Fruit fly (Drosophila melanogaster) whole organism, embryonic: ENCODE measurements around the gene raptor.

Source experiments
- Adf1 ChIP-seq: fragments of 200-800 bp; sonication (Bioruptor generic); IDR thresholded peaks from 2 replicates; pipeline ENCODE4 v1.3.6; 2022; ENCODE audit warnings: missing biosample characterization, missing genetic modification characterization
- Antp ChIP-seq: fragments of 200-800 bp; sonication (Bioruptor generic); optimal IDR thresholded peaks from 3 replicates; lab custom pipeline; 2016; ENCODE audit warnings: missing biosample characterization, missing genetic modification characterization
- Atf6 ChIP-seq: fragments of 200-800 bp; sonication (Bioruptor generic); IDR thresholded peaks from 2 replicates; pipeline ENCODE4 v1.3.6; 2022; ENCODE audit warnings: missing biosample characterization, missing genetic modification characterization
- Blimp-1 ChIP-seq: fragments of 200-800 bp; sonication (Bioruptor generic); optimal IDR thresholded peaks from 3 replicates; lab custom pipeline; 2018; ENCODE audit warnings: missing biosample characterization, missing genetic modification characterization, mild to moderate bottlenecking, moderate library complexity, missing genetic modification reagents
- CG1024 ChIP-seq: fragments of 200-800 bp; sonication (Bioruptor generic); IDR thresholded peaks from 2 replicates; pipeline ENCODE4 v1.3.6; 2022; ENCODE audit warnings: missing biosample characterization, missing genetic modification characterization
- CG11456 ChIP-seq: fragments of 200-800 bp; sonication (Bioruptor generic); IDR thresholded peaks from 3 replicates; pipeline ENCODE4 v1.3.6; 2022; ENCODE audit warnings: missing biosample characterization, missing genetic modification characterization
- CG15479 ChIP-seq: fragments of 200-800 bp; sonication (Bioruptor generic); optimal IDR thresholded peaks from 3 replicates; lab custom pipeline; 2019; ENCODE audit warnings: missing biosample characterization, mild to moderate bottlenecking, missing genetic modification characterization, moderate library complexity
- CG15601 ChIP-seq: fragments of 200-800 bp; sonication (Bioruptor generic); optimal IDR thresholded peaks from 3 replicates; lab custom pipeline; 2019; ENCODE audit warnings: missing biosample characterization, mild to moderate bottlenecking, missing genetic modification characterization, moderate library complexity
- CG1602 ChIP-seq: fragments of 200-800 bp; sonication (Bioruptor generic); optimal IDR thresholded peaks from 3 replicates; lab custom pipeline; 2016; ENCODE audit warnings: missing biosample characterization, missing genetic modification characterization
- CG1603 ChIP-seq: fragments of 200-800 bp; sonication (Bioruptor generic); optimal IDR thresholded peaks from 2 replicates; lab custom pipeline; 2019; ENCODE audit warnings: missing biosample characterization, mild to moderate bottlenecking, missing genetic modification characterization, moderate library complexity
- CG17829 ChIP-seq: fragments of 200-800 bp; optimal IDR thresholded peaks from 2 replicates; lab custom pipeline; 2019; ENCODE audit warnings: missing biosample characterization, mild to moderate bottlenecking, missing genetic modification characterization, moderate library complexity
- CG17912 ChIP-seq: fragments of 200-800 bp; sonication (Bioruptor generic); optimal IDR thresholded peaks from 2 replicates; lab custom pipeline; 2018; ENCODE audit warnings: missing biosample characterization, mild to moderate bottlenecking, missing genetic modification characterization
- CG1832 ChIP-seq: fragments of 200-800 bp; sonication (Bioruptor generic); optimal IDR thresholded peaks from 2 replicates; lab custom pipeline; 2017; ENCODE audit warnings: missing biosample characterization, mild to moderate bottlenecking, missing genetic modification characterization, inconsistent platforms
- CG3065 ChIP-seq: fragments of 200-800 bp; sonication (Bioruptor generic); optimal IDR thresholded peaks from 2 replicates; lab custom pipeline; 2016; ENCODE audit warnings: missing biosample characterization, missing genetic modification characterization
- CG4820 ChIP-seq: fragments of 200-800 bp; sonication (Bioruptor generic); optimal IDR thresholded peaks from 3 replicates; lab custom pipeline; 2016; ENCODE audit warnings: missing biosample characterization, missing genetic modification characterization
- CG4854 ChIP-seq: fragments of 200-800 bp; sonication (Bioruptor generic); optimal IDR thresholded peaks from 2 replicates; lab custom pipeline; 2016; ENCODE audit warnings: missing biosample characterization, missing genetic modification characterization, inconsistent platforms
- CG5180 ChIP-seq: fragments of 200-800 bp; sonication (Bioruptor generic); optimal IDR thresholded peaks from 3 replicates; lab custom pipeline; 2017; ENCODE audit warnings: missing biosample characterization, missing genetic modification characterization, mild to moderate bottlenecking, moderate library complexity, missing genetic modification reagents
- CG6683 ChIP-seq: fragments of 200-800 bp; sonication (Bioruptor generic); optimal IDR thresholded peaks from 2 replicates; lab custom pipeline; 2017; ENCODE audit warnings: missing biosample characterization, mild to moderate bottlenecking, missing genetic modification characterization, missing genetic modification reagents
- CG8290 ChIP-seq, 3 experiments: fragments of 200-800 bp; sonication (Bioruptor generic); optimal IDR thresholded peaks; 2 replicates each; lab custom pipeline; 2016 to 2019; ENCODE audit warnings: missing biosample characterization in 3 of 3, missing genetic modification characterization in 3 of 3, mild to moderate bottlenecking in 2 of 3, moderate library complexity in 1 of 3
- CG8765 ChIP-seq: fragments of 200-800 bp; sonication (Bioruptor generic); IDR thresholded peaks from 2 replicates; pipeline ENCODE4 v1.3.6; 2022; ENCODE audit warnings: missing biosample characterization, missing genetic modification characterization
- Fer3 ChIP-seq: fragments of 200-800 bp; sonication (Bioruptor generic); optimal IDR thresholded peaks from 2 replicates; lab custom pipeline; 2018; ENCODE audit warnings: missing biosample characterization, mild to moderate bottlenecking, missing genetic modification characterization, moderate library complexity
- Hr78 ChIP-seq, 2 experiments: fragments of 200-800 bp in 1 of 2; fragments of >200 bp in 1 of 2; sonication (Bioruptor generic) in 1 of 2; optimal IDR thresholded peaks; 2 replicates each; lab custom pipeline; 2017 to 2019; ENCODE audit warnings: missing biosample characterization in 2 of 2, missing genetic modification characterization in 2 of 2, mild to moderate bottlenecking in 1 of 2, moderate library complexity in 1 of 2
- MTF-1 ChIP-seq: fragments of 200-800 bp; sonication (Bioruptor generic); optimal IDR thresholded peaks from 2 replicates; lab custom pipeline; 2018; ENCODE audit warnings: missing biosample characterization, mild to moderate bottlenecking, missing genetic modification characterization, borderline replicate concordance
- Med ChIP-seq: fragments of 200-800 bp; sonication (Bioruptor generic); peaks from one replicate; lab custom pipeline; 2016; ENCODE audit warnings: missing biosample characterization, missing genetic modification characterization, mild to moderate bottlenecking, inconsistent platforms, moderate library complexity
- Mes4 ChIP-seq: fragments of 200-800 bp; sonication (Bioruptor generic); optimal IDR thresholded peaks from 2 replicates; lab custom pipeline; 2016; ENCODE audit warnings: missing biosample characterization, missing genetic modification characterization
- Ravus ChIP-seq: fragments of 200-800 bp; sonication (Bioruptor generic); IDR thresholded peaks from 2 replicates; pipeline ENCODE4 v1.3.6; 2022; ENCODE audit warnings: missing biosample characterization, missing genetic modification characterization
- Rx ChIP-seq: fragments of 200-800 bp; sonication (Bioruptor generic); IDR thresholded peaks from 2 replicates; pipeline ENCODE4 v1.3.6; 2022; ENCODE audit warnings: missing biosample characterization, missing genetic modification characterization
- Sox100B ChIP-seq: fragments of 200-800 bp; sonication (Bioruptor generic); optimal IDR thresholded peaks from 3 replicates; lab custom pipeline; 2018; ENCODE audit warnings: missing biosample characterization, mild to moderate bottlenecking, missing genetic modification characterization
- Sry-β ChIP-seq: fragments of 200-800 bp; sonication (Bioruptor generic); optimal IDR thresholded peaks from 2 replicates; lab custom pipeline; 2018; ENCODE audit warnings: missing biosample characterization, mild to moderate bottlenecking, missing genetic modification characterization, moderate library complexity
- Tbp ChIP-seq: fragments of >200 bp; optimal IDR thresholded peaks from 2 replicates; lab custom pipeline; 2018; ENCODE audit warnings: missing biosample characterization, missing genetic modification characterization
- ato ChIP-seq: fragments of 200-800 bp; sonication (Bioruptor generic); IDR thresholded peaks from 2 replicates; pipeline ENCODE4 v1.3.6; 2022; ENCODE audit warnings: missing biosample characterization, missing genetic modification characterization; ENCODE audit not compliant: partially characterized antibody
- az2 ChIP-seq: fragments of 200-800 bp; sonication (Bioruptor generic); optimal IDR thresholded peaks from 3 replicates; lab custom pipeline; 2016; ENCODE audit warnings: missing biosample characterization, missing genetic modification characterization
- croc ChIP-seq: fragments of 200-800 bp; sonication (Bioruptor generic); conservative IDR thresholded peaks from 3 replicates; pipeline ENCODE4 v1.3.6; 2022; ENCODE audit warnings: missing biosample characterization, missing genetic modification characterization
- dimm ChIP-seq: fragments of 200-800 bp; sonication (Bioruptor generic); IDR thresholded peaks from 2 replicates; pipeline ENCODE4 v1.3.6; 2022; ENCODE audit warnings: missing biosample characterization, missing genetic modification characterization
- disco-r ChIP-seq: fragments of 200-800 bp; sonication (Bioruptor generic); optimal IDR thresholded peaks from 2 replicates; lab custom pipeline; 2016; ENCODE audit warnings: missing biosample characterization, missing genetic modification characterization
- eve ChIP-seq, 2 experiments: fragments of >200 bp; optimal IDR thresholded peaks; 2 replicates each; lab custom pipeline; 2017; ENCODE audit warnings: missing biosample characterization in 2 of 2, missing genetic modification characterization in 2 of 2
- gfzf ChIP-seq: fragments of 200-800 bp; sonication (Bioruptor generic); optimal IDR thresholded peaks from 2 replicates; lab custom pipeline; 2016; ENCODE audit warnings: missing biosample characterization, mild to moderate bottlenecking, missing genetic modification characterization, moderate library complexity
- h ChIP-seq: fragments of >200 bp; optimal IDR thresholded peaks from 2 replicates; lab custom pipeline; 2017
- hb ChIP-seq: fragments of 200-800 bp; sonication (Bioruptor generic); IDR thresholded peaks from 3 replicates; pipeline ENCODE4 v1.3.6; 2022; ENCODE audit warnings: missing biosample characterization, missing genetic modification characterization; ENCODE audit not compliant: partially characterized antibody
- hbn ChIP-seq: fragments of 200-800 bp; sonication (Bioruptor generic); IDR thresholded peaks from 2 replicates; pipeline ENCODE4 v1.3.6; 2022; ENCODE audit warnings: missing biosample characterization, missing genetic modification characterization; ENCODE audit not compliant: partially characterized antibody
- ind ChIP-seq: fragments of 200-800 bp; sonication (Bioruptor generic); optimal IDR thresholded peaks from 3 replicates; lab custom pipeline; 2016; ENCODE audit warnings: missing biosample characterization, missing genetic modification characterization
- ken ChIP-seq: fragments of 200-800 bp; sonication (Bioruptor generic); IDR thresholded peaks from 3 replicates; pipeline ENCODE4 v1.3.6; 2022; ENCODE audit warnings: missing biosample characterization, missing genetic modification characterization
- lilli ChIP-seq: fragments of 200-800 bp; sonication (Bioruptor generic); optimal IDR thresholded peaks from 3 replicates; lab custom pipeline; 2016; ENCODE audit warnings: missing biosample characterization, missing genetic modification characterization
- pho ChIP-seq: fragments of 200-800 bp; sonication (Bioruptor generic); optimal IDR thresholded peaks from 2 replicates; lab custom pipeline; 2016; ENCODE audit warnings: missing biosample characterization, missing genetic modification characterization
- pzg ChIP-seq: fragments of 200-800 bp; sonication (Bioruptor generic); optimal IDR thresholded peaks from 3 replicates; lab custom pipeline; 2018; ENCODE audit warnings: missing biosample characterization, mild to moderate bottlenecking, missing genetic modification characterization, moderate library complexity
- run ChIP-seq: fragments of 200-800 bp; sonication (Bioruptor generic); optimal IDR thresholded peaks from 3 replicates; lab custom pipeline; 2018; ENCODE audit warnings: missing biosample characterization, mild to moderate bottlenecking, missing genetic modification characterization
- tio ChIP-seq: fragments of 200-800 bp; sonication (Bioruptor generic); optimal IDR thresholded peaks from 2 replicates; lab custom pipeline; 2017; ENCODE audit warnings: missing biosample characterization, missing genetic modification characterization, inconsistent platforms
- tll ChIP-seq, 2 experiments: fragments of 200-800 bp in 1 of 2; fragments of >200 bp in 1 of 2; sonication (Bioruptor generic) in 1 of 2; optimal IDR thresholded peaks; 2 replicates each; lab custom pipeline; 2017 to 2019; ENCODE audit warnings: missing biosample characterization in 2 of 2, missing genetic modification characterization in 2 of 2, mild to moderate bottlenecking in 1 of 2, moderate library complexity in 1 of 2
- vfl ChIP-seq: fragments of 200-800 bp; sonication (Bioruptor generic); optimal IDR thresholded peaks from 2 replicates; lab custom pipeline; 2016; ENCODE audit warnings: missing biosample characterization, missing genetic modification characterization
- zfh1 ChIP-seq: fragments of 200-800 bp; sonication (Bioruptor generic); IDR thresholded peaks from 3 replicates; pipeline ENCODE4 v1.3.6; 2022; ENCODE audit warnings: missing biosample characterization, missing genetic modification characterization

Gene raptor

dm6 chrX:6074845-6075244 lies 15.2 kb downstream of the raptor start, which contains the start of gene Tsp5D (continued):
- TF ChIP-seq pzg: no peak
- no peak for TF ChIP-seq tll (GFP tag; optimal IDR thresholded peaks at IDR 0.05; lab: Kevin White, UChicago)
- no peak for TF ChIP-seq hbn (GFP tag; lab: Robert Waterston, UW)
- TF ChIP-seq CG15479 (GFP tag; lab: Kevin White, UChicago): no peak
- peak; percentile 67 for TF ChIP-seq CG1603 (tag; lab: Kevin White, UChicago)
- peak; percentile 97 for TF ChIP-seq zfh1 (GFP tag; lab: Robert Waterston, UW)
- peak; percentile 91 for TF ChIP-seq CG11456 (GFP tag; lab: Robert Waterston, UW)
- no peak for TF ChIP-seq ato (GFP tag; lab: Robert Waterston, UW)
- TF ChIP-seq Atf6 (GFP tag; lab: Robert Waterston, UW): peak; percentile 88
- peak; percentile 28 for TF ChIP-seq CG17912 (GFP tag; lab: Kevin White, UChicago)
- TF ChIP-seq ken (GFP tag; lab: Robert Waterston, UW): peak; percentile 95
- no peak for TF ChIP-seq pho (GFP tag; lab: Kevin White, UChicago)
- peak in 1 of 2 experiments; percentile 58 for TF ChIP-seq Hr78 (GFP tag; optimal IDR thresholded peaks at IDR 0.05; lab: Kevin White, UChicago)
- peak; percentile 95 for TF ChIP-seq Rx (GFP tag; lab: Robert Waterston, UW)
- TF ChIP-seq croc (GFP tag; lab: Robert Waterston, UW): peak; percentile 93
- peak; percentile 92 for TF ChIP-seq az2 (GFP tag; lab: Kevin White, UChicago)
- peak; percentile 92 for TF ChIP-seq dimm
- peak; percentile 88 for TF ChIP-seq CG1602 (GFP tag; lab: Kevin White, UChicago)
- peak; percentile 36 for TF ChIP-seq Antp (GFP tag; lab: Kevin White, UChicago)
- peak; percentile 86 for TF ChIP-seq CG5180 (GFP tag; lab: Kevin White, UChicago)
- TF ChIP-seq CG3065 (GFP tag; lab: Kevin White, UChicago): peak; percentile 59
- TF ChIP-seq CG4820: peak; percentile 93
- TF ChIP-seq disco-r (GFP tag; lab: Kevin White, UChicago): no peak
- peak; percentile 84 for TF ChIP-seq CG8290 (GFP tag; optimal IDR thresholded peaks at IDR 0.05; lab: Kevin White, UChicago)
- TF ChIP-seq CG8290 (tag; optimal IDR thresholded peaks at IDR 0.05; lab: Kevin White, UChicago): peak in 1 of 2 experiments; percentile 21
- TF ChIP-seq Sox100B (GFP tag; lab: Kevin White, UChicago): peak; percentile 92
- no peak; the same call in 1 of the 2 replicates for TF ChIP-seq CG8765
- TF ChIP-seq gfzf: no peak
- peak; percentile 82 for TF ChIP-seq CG4854 (GFP tag; lab: Kevin White, UChicago)
- TF ChIP-seq run: peak; percentile 86
- no peak for TF ChIP-seq Tbp (GFP tag; lab: Kevin White, UChicago)
- TF ChIP-seq h (lab: Kevin White, UChicago): no peak
- peak; percentile 94 for TF ChIP-seq CG1024 (GFP tag; lab: Robert Waterston, UW)
- no peak for TF ChIP-seq vfl (GFP tag; lab: Kevin White, UChicago)
- peak; percentile 93 for TF ChIP-seq ind (GFP tag; lab: Kevin White, UChicago)
- TF ChIP-seq Mes4 (GFP tag; lab: Kevin White, UChicago): no peak
- TF ChIP-seq Sry-β: peak; percentile 54
- TF ChIP-seq CG1832: no peak
- peak; percentile 95 for TF ChIP-seq Blimp-1 (GFP tag; lab: Kevin White, UChicago)
- TF ChIP-seq MTF-1: peak; percentile 88
- TF ChIP-seq CG15601 (tag; lab: Kevin White, UChicago): peak; percentile 90
- TF ChIP-seq hb (GFP tag; lab: Robert Waterston, UW): no peak
- TF ChIP-seq Fer3 (tag; lab: Kevin White, UChicago): peak; percentile 88
- peak; percentile 93 for TF ChIP-seq CG17829 (tag; lab: Kevin White, UChicago)
- peak; percentile 68 for TF ChIP-seq tio (GFP tag; lab: Kevin White, UChicago)
- TF ChIP-seq CG6683: peak; percentile 74
- no peak for TF ChIP-seq eve (GFP tag; optimal IDR thresholded peaks at IDR 0.05; lab: Kevin White, UChicago)
- TF ChIP-seq Med (GFP tag; lab: Kevin White, UChicago): peak; percentile 89
- TF ChIP-seq Adf1: 0 out of 2 replicates have a peak, but pooled peaks have one; percentile 29
- peak; percentile 83 for TF ChIP-seq Ravus (GFP tag; lab: Robert Waterston, UW)
- TF ChIP-seq lilli: peak; percentile 30
